3 worm cellular contexts compared by ENCODE assay signal in genomic region chrX:9743513-9743914, ce11.
TF ChIP-seq lines count a peak whose summit lies in the region.
"Not testable (repeated sequence)": the region's sequence is repeated elsewhere in the genome, so short reads cannot be mapped to it uniquely, and the experiment has no call there.

No protein-coding gene starts in this region.

TF ChIP-seq in whole organism, L2 larva, 48 proteins besides CTCF, POLR2A, EP300 and RAD21 (continued from another document):
- TF ChIP-seq lsy-2 (tag; optimal IDR thresholded peaks at IDR 0.05; lab: Kevin White, UChicago) (peak in 1 of 2 experiments; percentile 68), sma-3 (GFP tag; optimal IDR thresholded peaks at IDR 0.05; lab: Kevin White, UChicago) (peak; percentile 77)

TF ChIP-seq in whole organism, L4 larva, 104 proteins besides CTCF, POLR2A, EP300 and RAD21 (continued from another document):
- TF ChIP-seq mes-2 (tag; optimal IDR thresholded peaks at IDR 0.05; lab: Kevin White, UChicago; ENCODE audit: poor library complexity, severe bottlenecking) (peak; percentile 87), T26A8.4 (GFP tag; IDR thresholded peaks at IDR 0.05; lab: Robert Waterston, UW) (peak; percentile 96), lin-29 (GFP tag; IDR thresholded peaks at IDR 0.05; lab: Robert Waterston, UW) (peak; percentile 93), ZK337.2 (GFP tag; IDR thresholded peaks at IDR 0.05; lab: Robert Waterston, UW) (peak; percentile 84), hmg-1.1 (GFP tag; IDR thresholded peaks at IDR 0.05; lab: Robert Waterston, UW) (peak; percentile 99), hlh-11 (tag; optimal IDR thresholded peaks at IDR 0.05; lab: Kevin White, UChicago) (peak; percentile 83), T20F7.1 (GFP tag; optimal IDR thresholded peaks at IDR 0.05; lab: Kevin White, UChicago) (peak; percentile 70), snpc-1.2 (GFP tag; IDR thresholded peaks at IDR 0.05; lab: Robert Waterston, UW) (peak; percentile 97), daf-16 (GFP tag; optimal IDR thresholded peaks at IDR 0.05; lab: Kevin White, UChicago) (peak; percentile 78 to 95), daf-16 (tag; optimal IDR thresholded peaks at IDR 0.05; lab: Kevin White, UChicago) (peak; percentile 77), spr-1 (tag; optimal IDR thresholded peaks at IDR 0.05; lab: Kevin White, UChicago) (peak; percentile 94), lin-38 (GFP tag; IDR thresholded peaks at IDR 0.05; lab: Robert Waterston, UW) (peak; percentile 91), egl-43 (GFP tag; IDR thresholded peaks at IDR 0.05; lab: Robert Waterston, UW) (peak; percentile 100), F44E2.7 (GFP tag; IDR thresholded peaks at IDR 0.05; lab: Robert Waterston, UW) (peak; percentile 98), ces-1 (GFP tag; optimal IDR thresholded peaks at IDR 0.05; lab: Kevin White, UChicago) (peak; percentile 84), nhr-111 (GFP tag; optimal IDR thresholded peaks at IDR 0.05; lab: Kevin White, UChicago) (peak; percentile 96), zfp-3 (GFP tag; conservative IDR thresholded peaks at IDR 0.05; lab: Robert Waterston, UW) (peak; percentile 94), daf-8 (GFP tag; IDR thresholded peaks at IDR 0.05; lab: Robert Waterston, UW) (peak; percentile 97; the same call in 1 of the 2 replicates), saeg-2 (GFP tag; IDR thresholded peaks at IDR 0.05; lab: Robert Waterston, UW) (peak; percentile 93), F10B5.3 (tag; optimal IDR thresholded peaks at IDR 0.05; lab: Kevin White, UChicago) (peak; percentile 89), F49E8.2 (tag; optimal IDR thresholded peaks at IDR 0.05; lab: Kevin White, UChicago; ENCODE audit: borderline replicate concordance) (peak; percentile 92), zip-2 (tag; optimal IDR thresholded peaks at IDR 0.05; lab: Kevin White, UChicago) (peak; percentile 68), pha-4 (GFP tag; IDR thresholded peaks at IDR 0.05; lab: Robert Waterston, UW) (peak; percentile 98), attf-4 (tag; optimal IDR thresholded peaks at IDR 0.05; lab: Kevin White, UChicago) (peak; percentile 51), madf-9 (GFP tag; conservative IDR thresholded peaks at IDR 0.05; lab: Robert Waterston, UW) (peak; percentile 93), mdl-1 (tag; optimal IDR thresholded peaks at IDR 0.05; lab: Kevin White, UChicago) (peak; percentile 51 to 72), arid-1 (GFP tag; conservative IDR thresholded peaks at IDR 0.05; lab: Robert Waterston, UW) (peak; percentile 97), Y48G9A.11 (GFP tag; IDR thresholded peaks at IDR 0.05; lab: Robert Waterston, UW) (peak; percentile 90), D1046.2 (GFP tag; IDR thresholded peaks at IDR 0.05; lab: Robert Waterston, UW) (peak; percentile 96), nhr-6 (tag; optimal IDR thresholded peaks at IDR 0.05; lab: Kevin White, UChicago) (peak; percentile 72), hif-1 (tag; optimal IDR thresholded peaks at IDR 0.05; lab: Kevin White, UChicago) (peak; percentile 72 to 80), zfp-2 (tag; optimal IDR thresholded peaks at IDR 0.05; lab: Kevin White, UChicago) (peak; percentile 78), unc-39 (tag; optimal IDR thresholded peaks at IDR 0.05; lab: Kevin White, UChicago) (peak; percentile 81), Y105C5A.15 (GFP tag; IDR thresholded peaks at IDR 0.05; lab: Robert Waterston, UW) (peak; percentile 92), nhr-77 (tag; optimal IDR thresholded peaks at IDR 0.05; lab: Kevin White, UChicago) (peak; percentile 42), ceh-20 (GFP tag; IDR thresholded peaks at IDR 0.05; lab: Robert Waterston, UW) (peak; percentile 97), madf-5 (GFP tag; IDR thresholded peaks at IDR 0.05; lab: Robert Waterston, UW) (peak; percentile 86 to 96), spr-3 (GFP tag; optimal IDR thresholded peaks at IDR 0.05; lab: Kevin White, UChicago) (peak; percentile 93), php-3 (GFP tag; IDR thresholded peaks at IDR 0.05; lab: Robert Waterston, UW) (peak; percentile 95), duxl-1 (tag; optimal IDR thresholded peaks at IDR 0.05; lab: Kevin White, UChicago; ENCODE audit: poor library complexity) (peak; percentile 91), sdz-12 (GFP tag; optimal IDR thresholded peaks at IDR 0.05; lab: Kevin White, UChicago) (peak; percentile 96), vab-7 (GFP tag; IDR thresholded peaks at IDR 0.05; lab: Robert Waterston, UW) (peak; percentile 98), mxl-2 (GFP tag; conservative IDR thresholded peaks at IDR 0.05; lab: Robert Waterston, UW) (peak; percentile 87), Y5F2A.4 (GFP tag; optimal IDR thresholded peaks at IDR 0.05; lab: Kevin White, UChicago) (peak; percentile 93), Y75B8A.6 (GFP tag; IDR thresholded peaks at IDR 0.05; lab: Robert Waterston, UW) (peak; percentile 97), aha-1 (tag; lab: Kevin White, UChicago) (peak; percentile 99), daf-19 (GFP tag; conservative IDR thresholded peaks at IDR 0.05; lab: Robert Waterston, UW) (peak; percentile 97), mxl-3 (GFP tag; optimal IDR thresholded peaks at IDR 0.05; lab: Kevin White, UChicago) (peak; percentile 71), lsy-2 (tag; optimal IDR thresholded peaks at IDR 0.05; lab: Kevin White, UChicago) (peak in 1 of 2 experiments; percentile 8), unc-130 (GFP tag; optimal IDR thresholded peaks at IDR 0.05; lab: Kevin White, UChicago) (peak; percentile 88), ceh-44 (GFP tag; IDR thresholded peaks at IDR 0.05; lab: Robert Waterston, UW) (peak; percentile 95), lin-1 (GFP tag; IDR thresholded peaks at IDR 0.05; lab: Robert Waterston, UW) (peak; percentile 97), lir-3 (tag; optimal IDR thresholded peaks at IDR 0.05; lab: Kevin White, UChicago) (peak; percentile 92), nhr-28 (tag; optimal IDR thresholded peaks at IDR 0.05; lab: Kevin White, UChicago) (peak; percentile 69), ceh-32 (tag; optimal IDR thresholded peaks at IDR 0.05; lab: Kevin White, UChicago; ENCODE audit: poor library complexity) (peak; percentile 67), jun-1 (tag; optimal IDR thresholded peaks at IDR 0.05; lab: Kevin White, UChicago) (peak; percentile 71), mdt-29 (GFP tag; IDR thresholded peaks at IDR 0.05; lab: Robert Waterston, UW) (peak; percentile 93), nhr-41 (GFP tag; IDR thresholded peaks at IDR 0.05; lab: Robert Waterston, UW) (peak; percentile 94)
- TF ChIP-seq pha-4 (tag; optimal IDR thresholded peaks at IDR 0.05; lab: Kevin White, UChicago) = not testable (repeated sequence)

TF ChIP-seq in whole organism, late embryonic, 69 proteins besides CTCF, POLR2A, EP300 and RAD21 (continued from another document):
- peak; percentile 80 for TF ChIP-seq ets-4 (tag; optimal IDR thresholded peaks at IDR 0.05; lab: Kevin White, UChicago)
- peak; percentile 95 for TF ChIP-seq dmd-4 (tag; optimal IDR thresholded peaks at IDR 0.05; lab: Kevin White, UChicago; ENCODE audit: borderline replicate concordance)
- peak; percentile 86 for TF ChIP-seq zip-5 (tag; optimal IDR thresholded peaks at IDR 0.05; lab: Kevin White, UChicago)
- peak; percentile 97 for TF ChIP-seq ceh-19 (GFP tag; optimal IDR thresholded peaks at IDR 0.05; lab: Kevin White, UChicago)
- TF ChIP-seq lim-6 (tag; optimal IDR thresholded peaks at IDR 0.05; lab: Kevin White, UChicago) = peak; percentile 88
- TF ChIP-seq odd-2 (tag; optimal IDR thresholded peaks at IDR 0.05; lab: Kevin White, UChicago) = peak; percentile 82
- peak; percentile 93 for TF ChIP-seq lin-11 (tag; optimal IDR thresholded peaks at IDR 0.05; lab: Kevin White, UChicago)
- peak; percentile 79 for TF ChIP-seq ahr-1 (tag; optimal IDR thresholded peaks at IDR 0.05; lab: Kevin White, UChicago)
- peak; percentile 94 for TF ChIP-seq pag-3 (tag; optimal IDR thresholded peaks at IDR 0.05; lab: Kevin White, UChicago; ENCODE audit: borderline replicate concordance)
- TF ChIP-seq hlh-15 (tag; optimal IDR thresholded peaks at IDR 0.05; lab: Kevin White, UChicago) = peak; percentile 94
- TF ChIP-seq ceh-18 (tag; optimal IDR thresholded peaks at IDR 0.05; lab: Kevin White, UChicago) = peak; percentile 96
- peak; percentile 92 for TF ChIP-seq F13H6.1 (tag; optimal IDR thresholded peaks at IDR 0.05; lab: Kevin White, UChicago)
- TF ChIP-seq pha-2 (tag; optimal IDR thresholded peaks at IDR 0.05; lab: Kevin White, UChicago) = peak; percentile 93
- TF ChIP-seq ceh-48 (tag; optimal IDR thresholded peaks at IDR 0.05; lab: Kevin White, UChicago) = peak; percentile 87
- TF ChIP-seq dve-1 (tag; optimal IDR thresholded peaks at IDR 0.05; lab: Kevin White, UChicago) = peak; percentile 94
- peak; percentile 81 for TF ChIP-seq tbx-7 (tag; optimal IDR thresholded peaks at IDR 0.05; lab: Kevin White, UChicago)
- peak; percentile 92 for TF ChIP-seq sdc-2 (tag; optimal IDR thresholded peaks at IDR 0.05; lab: Kevin White, UChicago)
- peak; percentile 77 for TF ChIP-seq nfya-1 (tag; optimal IDR thresholded peaks at IDR 0.05; lab: Kevin White, UChicago)
- peak; percentile 76 for TF ChIP-seq hlh-13 (GFP tag; optimal IDR thresholded peaks at IDR 0.05; lab: Kevin White, UChicago)
- peak; percentile 98 for TF ChIP-seq gmeb-2 (tag; optimal IDR thresholded peaks at IDR 0.05; lab: Kevin White, UChicago)
- peak; percentile 75 for TF ChIP-seq unc-42 (tag; optimal IDR thresholded peaks at IDR 0.05; lab: Kevin White, UChicago)
- peak; percentile 97 for TF ChIP-seq ceh-34 (tag; optimal IDR thresholded peaks at IDR 0.05; lab: Kevin White, UChicago)
- TF ChIP-seq ceh-45 (GFP tag; IDR thresholded peaks at IDR 0.05; lab: Robert Waterston, UW) = peak; percentile 98
- TF ChIP-seq K09A11.1 (tag; optimal IDR thresholded peaks at IDR 0.05; lab: Kevin White, UChicago; ENCODE audit: insufficient read depth) = peak; percentile 93
- TF ChIP-seq npax-4 (tag; optimal IDR thresholded peaks at IDR 0.05; lab: Kevin White, UChicago) = peak; percentile 95
- TF ChIP-seq ceh-9 (tag; optimal IDR thresholded peaks at IDR 0.05; lab: Kevin White, UChicago) = peak; percentile 92
- TF ChIP-seq hlh-8 (tag; optimal IDR thresholded peaks at IDR 0.05; lab: Kevin White, UChicago) = peak; percentile 90
- peak; percentile 97 for TF ChIP-seq pat-9 (tag; optimal IDR thresholded peaks at IDR 0.05; lab: Kevin White, UChicago)
- peak; percentile 93 for TF ChIP-seq ceh-6 (GFP tag; optimal IDR thresholded peaks at IDR 0.05; lab: Kevin White, UChicago)
- peak; percentile 96 for TF ChIP-seq sox-4 (tag; optimal IDR thresholded peaks at IDR 0.05; lab: Kevin White, UChicago)
- TF ChIP-seq ceh-22 (tag; optimal IDR thresholded peaks at IDR 0.05; lab: Kevin White, UChicago) = peak; percentile 57
- peak; percentile 95 for TF ChIP-seq C38D4.7 (GFP tag; optimal IDR thresholded peaks at IDR 0.05; lab: Kevin White, UChicago)
- peak; percentile 73 for TF ChIP-seq ceh-30 (tag; optimal IDR thresholded peaks at IDR 0.05; lab: Kevin White, UChicago)
- TF ChIP-seq elt-2 (tag; optimal IDR thresholded peaks at IDR 0.05; lab: Kevin White, UChicago) = peak; percentile 99
- peak; percentile 95 for TF ChIP-seq fax-1 (tag; optimal IDR thresholded peaks at IDR 0.05; lab: Kevin White, UChicago)
- peak; percentile 95 for TF ChIP-seq sox-2 (GFP tag; IDR thresholded peaks at IDR 0.05; lab: Robert Waterston, UW)
- peak; percentile 96 for TF ChIP-seq fkh-6 (tag; optimal IDR thresholded peaks at IDR 0.05; lab: Kevin White, UChicago)
- peak; percentile 93 for TF ChIP-seq C08G9.2 (tag; optimal IDR thresholded peaks at IDR 0.05; lab: Kevin White, UChicago)
- TF ChIP-seq fkh-10 (GFP tag; optimal IDR thresholded peaks at IDR 0.05; lab: Kevin White, UChicago) = peak; percentile 78
- peak; percentile 89 for TF ChIP-seq ceh-31 (tag; optimal IDR thresholded peaks at IDR 0.05; lab: Kevin White, UChicago)
